Worm (Caenorhabditis elegans): ENCODE results near the gene Y75B12B.1.

Gene Y75B12B.1

ce11 chrV:15150176-15150575 is 34.3 kb upstream of the Y75B12B.1 start:
- TF ChIP-seq saeg-2 (GFP tag; IDR thresholded peaks at IDR 0.05) (no peak), pha-4 (GFP tag; IDR thresholded peaks at IDR 0.05) (no peak), pha-4 (tag; optimal IDR thresholded peaks at IDR 0.05) (no peak), dpl-1 (GFP tag; optimal IDR thresholded peaks at IDR 0.05) (no peak), pqm-1 (tag; optimal IDR thresholded peaks at IDR 0.05) (no peak), nhr-25 (tag; optimal IDR thresholded peaks at IDR 0.05; ENCODE audit: borderline replicate concordance, insufficient read depth) (no peak), Y75B8A.6 (GFP tag; IDR thresholded peaks at IDR 0.05) (no peak), cey-2 (tag; optimal IDR thresholded peaks at IDR 0.05; ENCODE audit: borderline replicate concordance, insufficient read depth) (no peak)

- TF ChIP-seq egl-43 (GFP tag; IDR thresholded peaks at IDR 0.05) (no peak), D1046.2 (GFP tag; IDR thresholded peaks at IDR 0.05) (no peak), dmd-8 (GFP tag; IDR thresholded peaks at IDR 0.05) (no peak), daf-8 (GFP tag; IDR thresholded peaks at IDR 0.05) (no peak)
Measured at ce11 chrV:15150661-15151060, 33.8 kb upstream of the Y75B12B.1 start, which contains the start of gene T09F5.2. TSS of gene T09F5.2 (plus strand) at chrV:15150961.

- TF ChIP-seq aha-1 (tag): peak; percentile 49
- TF ChIP-seq unc-62 (GFP tag; optimal IDR thresholded peaks at IDR 0.05 in 1 of 2): peak in 1 of 2 experiments; percentile 56
- TF ChIP-seq unc-62 (tag; optimal IDR thresholded peaks at IDR 0.05): no peak
- no peak for TF ChIP-seq Y105C5A.15 (GFP tag; IDR thresholded peaks at IDR 0.05)
- TF ChIP-seq fos-1 (tag; optimal IDR thresholded peaks at IDR 0.05): no peak
Measured at ce11 chrV:15152010-15152409, 32.5 kb upstream of the Y75B12B.1 start.

ce11 chrV:15153277-15153676 is 31.2 kb upstream of the Y75B12B.1 start, which contains the start of gene srh-55:
TSS of gene srh-55 (plus strand) at chrV:15153577.
- TF ChIP-seq nhr-102 (tag; optimal IDR thresholded peaks at IDR 0.05) (no peak), pha-4 (GFP tag; IDR thresholded peaks at IDR 0.05) (no peak), pha-4 (tag; optimal IDR thresholded peaks at IDR 0.05) (no peak), duxl-1 (tag; optimal IDR thresholded peaks at IDR 0.05; ENCODE audit: poor library complexity) (no peak), hmg-1.1 (GFP tag; IDR thresholded peaks at IDR 0.05) (no peak), hif-1 (tag; optimal IDR thresholded peaks at IDR 0.05) (no peak), unc-62 (GFP tag; optimal IDR thresholded peaks at IDR 0.05 in 1 of 2) (peak in 1 of 2 experiments; percentile 77), unc-62 (tag; optimal IDR thresholded peaks at IDR 0.05) (no peak)

- TF ChIP-seq egl-27 (tag; optimal IDR thresholded peaks at IDR 0.05) (no peak), vab-7 (GFP tag; IDR thresholded peaks at IDR 0.05) (no peak; the same call in 1 of the 2 replicates), Y105C5A.15 (GFP tag; IDR thresholded peaks at IDR 0.05) (no peak), dmd-9 (GFP tag; IDR thresholded peaks at IDR 0.05) (no peak), mdl-1 (tag; optimal IDR thresholded peaks at IDR 0.05) (no peak), nhr-237 (tag; optimal IDR thresholded peaks at IDR 0.05) (no peak), ceh-44 (GFP tag; IDR thresholded peaks at IDR 0.05) (no peak), lim-7 (GFP tag; IDR thresholded peaks at IDR 0.05) (0 out of 2 replicates have a peak, but pooled peaks have one; percentile 68), ctbp-1 (GFP tag; IDR thresholded peaks at IDR 0.05) (no peak), lir-3 (tag; optimal IDR thresholded peaks at IDR 0.05) (no peak), unc-130 (GFP tag; optimal IDR thresholded peaks at IDR 0.05) (peak; percentile 9), mxl-2 (GFP tag; conservative IDR thresholded peaks at IDR 0.05) (no peak), jun-1 (tag; optimal IDR thresholded peaks at IDR 0.05) (no peak), pha-4 (GFP tag; IDR thresholded peaks at IDR 0.05) (no peak), pha-4 (tag; optimal IDR thresholded peaks at IDR 0.05) (no peak), lsy-2 (tag; optimal IDR thresholded peaks at IDR 0.05) (no peak), hif-1 (tag; optimal IDR thresholded peaks at IDR 0.05) (no peak), zag-1 (tag; optimal IDR thresholded peaks at IDR 0.05) (no peak), ZK546.5 (tag; optimal IDR thresholded peaks at IDR 0.05) (no peak), hlh-30 (tag; optimal IDR thresholded peaks at IDR 0.05; ENCODE audit: insufficient read depth) (no peak), F49E8.2 (tag; optimal IDR thresholded peaks at IDR 0.05; ENCODE audit: borderline replicate concordance) (no peak), nhr-42 (GFP tag; IDR thresholded peaks at IDR 0.05) (no peak), mxl-3 (GFP tag; optimal IDR thresholded peaks at IDR 0.05) (no peak), D1046.2 (GFP tag; IDR thresholded peaks at IDR 0.05) (peak; percentile 51; the same call in 1 of the 2 replicates), aha-1 (tag) (no peak), F26F4.8 (GFP tag; conservative IDR thresholded peaks at IDR 0.05) (peak; percentile 76; the same call in 1 of the 2 replicates), nhr-41 (GFP tag; IDR thresholded peaks at IDR 0.05) (no peak), snpc-4 (tag; optimal IDR thresholded peaks at IDR 0.05) (no peak)
Measured at ce11 chrV:15156504-15156903, 28.0 kb upstream of the Y75B12B.1 start.
